Worm (Caenorhabditis elegans) whole organism, L2 larva: Measurements from ENCODE around the gene F55G7.4.

ENCODE experiments used
- C34F6.9 ChIP-seq: fragments of 150-350 bp; optimal IDR thresholded peaks from 2 replicates; lab custom pipeline; 2014; ENCODE audit warnings: missing biosample characterization, missing genetic modification characterization
- F13H6.1 ChIP-seq: sonication (generic microtip); optimal IDR thresholded peaks from 2 replicates; lab custom pipeline; 2016; ENCODE audit warnings: missing genetic modification characterization, missing compliant biosample characterization
- R02D3.7 ChIP-seq: fragments of 150-350 bp; optimal IDR thresholded peaks from 2 replicates; lab custom pipeline; 2014; ENCODE audit warnings: missing biosample characterization, missing genetic modification characterization
- Y55F3AM.14 ChIP-seq: fragments of 200-800 bp; sonication (Bioruptor generic); optimal IDR thresholded peaks from 2 replicates; lab custom pipeline; 2018; ENCODE audit warnings: mild to moderate bottlenecking, missing genetic modification characterization, missing compliant biosample characterization
- alr-1 ChIP-seq: fragments of 150-350 bp; optimal IDR thresholded peaks from 2 replicates; lab custom pipeline; 2014; ENCODE audit warnings: missing biosample characterization, missing genetic modification characterization
- ama-1 ChIP-seq: fragments of 150-350 bp; optimal IDR thresholded peaks from 2 replicates; lab custom pipeline; 2018; ENCODE audit warnings: inconsistent platforms
- blmp-1 ChIP-seq: sonication (generic microtip); optimal IDR thresholded peaks from 2 replicates; lab custom pipeline; 2017; ENCODE audit warnings: missing genetic modification characterization, mild to moderate bottlenecking, missing compliant biosample characterization, antibody characterized with exemption, moderate library complexity; ENCODE audit not compliant: insufficient read depth
- ceh-16 ChIP-seq: fragments of 150-350 bp; optimal IDR thresholded peaks from 2 replicates; lab custom pipeline; 2014; ENCODE audit warnings: missing biosample characterization, missing genetic modification characterization
- crh-2 ChIP-seq: sonication (generic microtip); optimal IDR thresholded peaks from 2 replicates; lab custom pipeline; 2017; ENCODE audit warnings: missing biosample characterization, missing genetic modification characterization
- dmd-4 ChIP-seq: sonication (generic microtip); optimal IDR thresholded peaks from 2 replicates; lab custom pipeline; 2017; ENCODE audit warnings: missing biosample characterization, missing genetic modification characterization
- egl-27 ChIP-seq: sonication (generic microtip); optimal IDR thresholded peaks from 3 replicates; lab custom pipeline; 2017; ENCODE audit warnings: missing biosample characterization, missing genetic modification reagents, missing genetic modification characterization
- elt-1 ChIP-seq: fragments of 150-350 bp; optimal IDR thresholded peaks from 2 replicates; lab custom pipeline; 2014; ENCODE audit warnings: missing biosample characterization, missing genetic modification characterization
- elt-3 ChIP-seq: sonication (generic microtip); optimal IDR thresholded peaks from 2 replicates; lab custom pipeline; 2017; ENCODE audit warnings: missing biosample characterization, missing genetic modification characterization
- fos-1 ChIP-seq: fragments of 150-350 bp; optimal IDR thresholded peaks from 2 replicates; lab custom pipeline; 2014; ENCODE audit warnings: missing biosample characterization, missing genetic modification characterization
- gmeb-1 ChIP-seq: fragments of 150-350 bp; optimal IDR thresholded peaks from 2 replicates; lab custom pipeline; 2014; ENCODE audit warnings: missing biosample characterization, missing genetic modification characterization
- lin-13 ChIP-seq: fragments of 150-350 bp; optimal IDR thresholded peaks from 2 replicates; lab custom pipeline; 2014; ENCODE audit warnings: missing biosample characterization, missing genetic modification reagents, missing genetic modification characterization
- lin-39 ChIP-seq: fragments of 150-350 bp; optimal IDR thresholded peaks from 2 replicates; lab custom pipeline; 2014; ENCODE audit warnings: missing biosample characterization, missing genetic modification reagents, missing genetic modification characterization
- lsy-2 ChIP-seq, 2 experiments: fragments of 150-350 bp in 1 of 2; sonication (generic microtip) in 1 of 2; optimal IDR thresholded peaks; 2 replicates each; lab custom pipeline; 2014 to 2017; ENCODE audit warnings: missing biosample characterization in 2 of 2, missing genetic modification characterization in 2 of 2
- mab-5 ChIP-seq: fragments of 150-350 bp; optimal IDR thresholded peaks from 2 replicates; lab custom pipeline; 2014; ENCODE audit warnings: missing biosample characterization, missing genetic modification characterization
- mbf-1 ChIP-seq: sonication (generic microtip); optimal IDR thresholded peaks from 2 replicates; lab custom pipeline; 2017; ENCODE audit warnings: missing biosample characterization, missing genetic modification characterization
- mdl-1 ChIP-seq, 2 experiments: fragments of 150-350 bp in 1 of 2; sonication (generic microtip) in 1 of 2; optimal IDR thresholded peaks; 2 replicates each; lab custom pipeline; 2017; ENCODE audit warnings: missing biosample characterization in 2 of 2, missing genetic modification characterization in 2 of 2
- nhr-10 ChIP-seq: sonication (generic microtip); optimal IDR thresholded peaks from 2 replicates; lab custom pipeline; 2017; ENCODE audit warnings: missing biosample characterization, missing genetic modification characterization
- nhr-11 ChIP-seq: fragments of 150-350 bp; optimal IDR thresholded peaks from 2 replicates; lab custom pipeline; 2014; ENCODE audit warnings: missing biosample characterization, missing genetic modification characterization
- nhr-12 ChIP-seq: fragments of 150-350 bp; optimal IDR thresholded peaks from 2 replicates; lab custom pipeline; 2014; ENCODE audit warnings: missing biosample characterization, missing genetic modification characterization
- nhr-21 ChIP-seq: fragments of 150-350 bp; optimal IDR thresholded peaks from 2 replicates; lab custom pipeline; 2014; ENCODE audit warnings: missing biosample characterization, missing genetic modification characterization
- nhr-6 ChIP-seq: fragments of 150-350 bp; optimal IDR thresholded peaks from 2 replicates; lab custom pipeline; 2014; ENCODE audit warnings: missing biosample characterization, missing genetic modification characterization
- peb-1 ChIP-seq: fragments of 150-350 bp; optimal IDR thresholded peaks from 2 replicates; lab custom pipeline; 2014; ENCODE audit warnings: missing biosample characterization, missing genetic modification characterization
- sem-4 ChIP-seq: fragments of 150-350 bp; optimal IDR thresholded peaks from 2 replicates; lab custom pipeline; 2014; ENCODE audit warnings: missing biosample characterization, missing genetic modification reagents, missing genetic modification characterization
- sma-3 ChIP-seq: sonication (generic microtip); optimal IDR thresholded peaks from 2 replicates; lab custom pipeline; 2016; ENCODE audit warnings: missing genetic modification reagents, missing genetic modification characterization, missing compliant biosample characterization
- sma-9 ChIP-seq, 2 experiments: fragments of 150-350 bp in 1 of 2; sonication (generic microtip) in 1 of 2; optimal IDR thresholded peaks; 2 replicates each; lab custom pipeline; 2014 to 2016; ENCODE audit warnings: missing genetic modification characterization in 2 of 2, mild to moderate bottlenecking in 1 of 2, missing biosample characterization in 1 of 2, missing compliant biosample characterization in 1 of 2, missing genetic modification reagents in 1 of 2, moderate library complexity in 1 of 2
- snpc-4 ChIP-seq: fragments of 150-350 bp; optimal IDR thresholded peaks from 2 replicates; lab custom pipeline; 2014; ENCODE audit warnings: missing biosample characterization, missing genetic modification characterization
- unc-55 ChIP-seq: fragments of 150-350 bp; sonication (generic microtip); optimal IDR thresholded peaks from 3 replicates; lab custom pipeline; 2014; ENCODE audit warnings: missing biosample characterization, missing genetic modification reagents, missing genetic modification characterization
- unc-62 ChIP-seq: fragments of 150-350 bp; optimal IDR thresholded peaks from 2 replicates; lab custom pipeline; 2014; ENCODE audit warnings: missing biosample characterization, missing genetic modification reagents, missing genetic modification characterization
- zag-1 ChIP-seq: fragments of 150-350 bp; optimal IDR thresholded peaks from 2 replicates; lab custom pipeline; 2014; ENCODE audit warnings: missing biosample characterization, missing genetic modification characterization
- ztf-1 ChIP-seq: fragments of 200-800 bp; sonication (Bioruptor generic); conservative IDR thresholded peaks from 2 replicates; pipeline ENCODE4 v1.3.6; 2022; ENCODE audit warnings: missing genetic modification characterization, missing compliant biosample characterization
- ztf-11 ChIP-seq: sonication (generic microtip); optimal IDR thresholded peaks from 2 replicates; lab custom pipeline; 2017; ENCODE audit warnings: missing biosample characterization, missing genetic modification characterization
- ztf-4 ChIP-seq: fragments of 150-350 bp; optimal IDR thresholded peaks from 2 replicates; lab custom pipeline; 2014; ENCODE audit warnings: missing biosample characterization, missing genetic modification characterization

The F55G7.4 gene

DNA sequence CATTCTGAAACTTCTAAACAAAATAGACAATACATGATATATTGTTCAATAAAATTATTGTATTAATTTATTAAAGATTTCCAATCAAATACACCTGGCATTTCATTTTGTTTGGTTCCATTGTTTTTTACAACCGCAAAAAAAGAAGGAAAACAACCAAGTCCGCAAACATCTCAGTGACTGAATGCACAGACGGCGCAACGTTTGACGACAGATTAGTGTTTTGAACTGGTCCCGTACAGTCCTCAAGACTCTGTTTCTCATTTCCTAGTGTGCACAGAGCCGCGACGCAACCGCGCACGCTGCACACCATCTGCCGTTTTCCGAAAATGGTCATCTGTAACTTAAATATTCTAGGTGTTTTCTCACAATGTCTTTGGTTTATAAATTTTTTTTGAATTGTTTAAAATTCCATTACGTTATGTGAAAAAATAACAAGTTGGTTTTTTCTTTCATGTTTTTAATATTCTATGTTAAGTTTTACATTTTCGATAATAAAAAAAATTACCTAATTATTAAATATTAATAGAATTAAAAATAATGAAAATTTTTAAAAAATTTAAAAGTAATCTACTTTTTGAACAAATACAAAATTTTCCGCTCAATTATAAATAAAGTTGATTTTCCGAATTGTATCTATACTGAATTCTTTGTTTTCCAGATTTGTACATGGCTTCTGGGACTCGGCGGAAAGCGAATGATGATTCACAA, 20.7 kb downstream of the F55G7.4 start, which contains the start of gene lsd-1:
TSS of gene lsd-1 (plus strand) at position 661 of the 711 bp plus-strand sequence.
- TF ChIP-seq sma-9 (GFP tag; optimal IDR thresholded peaks at IDR 0.05; lab: Kevin White, UChicago) (peak; percentile 47), sma-9 (tag; optimal IDR thresholded peaks at IDR 0.05; lab: Kevin White, UChicago) (no peak), nhr-10 (tag; lab: Kevin White, UChicago) (no peak), sma-3 (peak; percentile 4), sem-4 (tag; lab: Kevin White, UChicago) (peak; percentile 22), lin-13 (GFP tag; lab: Kevin White, UChicago) (peak; percentile 2), Y55F3AM.14 (GFP tag; lab: Kevin White, UChicago) (no peak), ceh-16 (tag; lab: Kevin White, UChicago) (no peak), crh-2 (tag; lab: Kevin White, UChicago) (no peak), F13H6.1 (peak; percentile 37), C34F6.9 (tag; lab: Kevin White, UChicago) (peak; percentile 31)

ce11 chrX:11952129-11952528, 24.4 kb downstream of the F55G7.4 start:
- TF ChIP-seq elt-1 (tag; lab: Kevin White, UChicago) (no peak), sma-3 (no peak), nhr-10 (tag; lab: Kevin White, UChicago) (no peak), alr-1 (no peak), elt-3 (tag; lab: Kevin White, UChicago) (no peak), lsy-2 (tag; optimal IDR thresholded peaks at IDR 0.05; lab: Kevin White, UChicago) (no peak), C34F6.9 (tag; lab: Kevin White, UChicago) (no peak), peb-1 (no peak), R02D3.7 (tag; lab: Kevin White, UChicago) (no peak), blmp-1 (tag; lab: Kevin White, UChicago) (no peak), gmeb-1 (tag; lab: Kevin White, UChicago) (no peak), nhr-6 (no peak), zag-1 (no peak), snpc-4 (tag; lab: Kevin White, UChicago) (no peak), crh-2 (tag; lab: Kevin White, UChicago) (no peak), nhr-21 (tag; lab: Kevin White, UChicago) (no peak), unc-62 (no peak), ztf-4 (tag; lab: Kevin White, UChicago) (no peak), mab-5 (no peak), egl-27 (tag; lab: Kevin White, UChicago) (no peak)

DNA sequence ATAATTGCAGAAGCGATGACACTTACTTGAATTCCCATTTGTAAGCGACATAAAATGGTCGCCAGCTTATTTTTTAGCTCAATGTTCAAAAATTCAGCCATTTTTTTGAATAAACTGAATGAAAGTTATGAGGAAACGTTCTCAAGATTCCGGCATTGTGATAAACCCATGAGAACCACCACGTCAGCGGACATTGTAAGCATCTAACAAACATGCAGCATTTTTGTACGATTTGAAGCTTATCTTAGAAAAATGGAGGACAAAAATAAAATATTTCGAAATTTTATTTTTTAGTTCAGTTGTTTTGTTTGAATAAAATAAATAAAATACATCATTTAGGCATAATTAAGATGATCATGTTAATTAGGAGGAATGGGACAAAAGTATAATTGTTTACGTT, 25.5 kb downstream of the F55G7.4 start, which contains the start of gene T08D10.4:
TSS of gene T08D10.4 (minus strand) at position 101 of the 400 bp plus-strand sequence.
- TF ChIP-seq nhr-11 (no peak), sma-9 (GFP tag; optimal IDR thresholded peaks at IDR 0.05; lab: Kevin White, UChicago) (no peak), sma-9 (tag; optimal IDR thresholded peaks at IDR 0.05; lab: Kevin White, UChicago) (no peak), unc-62 (no peak), nhr-6 (no peak), nhr-12 (tag; lab: Kevin White, UChicago) (no peak), ama-1 (lab: Kevin White, UChicago) (no peak), sem-4 (tag; lab: Kevin White, UChicago) (no peak), fos-1 (no peak), zag-1 (no peak), mbf-1 (tag; lab: Kevin White, UChicago) (no peak), peb-1 (no peak), ztf-1 (GFP tag; lab: Robert Waterston, UW) (no peak), elt-3 (tag; lab: Kevin White, UChicago) (no peak)

DNA sequence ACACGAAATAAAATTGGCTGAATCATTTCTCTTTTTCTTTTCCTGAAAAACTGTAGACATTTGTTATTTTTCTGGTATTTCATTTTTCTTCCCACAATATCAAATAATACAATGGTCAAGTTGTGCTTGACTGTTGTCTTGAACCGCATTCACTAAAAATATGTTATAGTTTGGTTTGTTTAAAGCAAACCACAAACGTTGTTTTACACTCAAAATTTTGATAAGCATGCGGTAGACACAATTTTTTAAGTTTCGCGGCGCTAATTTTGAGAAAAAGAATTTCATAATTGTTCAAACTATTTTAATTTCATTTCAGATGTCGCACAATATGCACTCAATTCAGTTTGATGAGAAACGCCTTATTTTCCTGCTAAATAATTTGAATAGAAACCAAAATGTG, 27.4 kb downstream of the F55G7.4 start, which contains the start of gene T08D10.3:
TSS of gene T08D10.3 (plus strand) at position 301 of the 400 bp plus-strand sequence.
- TF ChIP-seq mbf-1 (tag; lab: Kevin White, UChicago) (no peak), nhr-12 (tag; lab: Kevin White, UChicago) (no peak), sma-3 (no peak), ceh-16 (tag; lab: Kevin White, UChicago) (no peak), elt-1 (tag; lab: Kevin White, UChicago) (no peak), ztf-11 (no peak), nhr-6 (no peak), unc-55 (GFP tag; lab: Kevin White, UChicago) (no peak), nhr-21 (tag; lab: Kevin White, UChicago) (no peak), mdl-1 (tag; optimal IDR thresholded peaks at IDR 0.05; lab: Kevin White, UChicago) (no peak), ztf-1 (GFP tag; lab: Robert Waterston, UW) (no peak), dmd-4 (tag; lab: Kevin White, UChicago) (no peak), lin-39 (no peak), peb-1 (no peak), snpc-4 (tag; lab: Kevin White, UChicago) (no peak)
- TF ChIP-seq, all 48 proteins: peak for 0
